Fruit fly (Drosophila melanogaster) whole organism, adult: Measurements from ENCODE around the gene CG12253.

ENCODE experiments used
- CG11617 ChIP-seq: fragments of 200-800 bp; sonication (Bioruptor generic); optimal IDR thresholded peaks from 2 replicates; lab custom pipeline; 2017; ENCODE audit warnings: mild to moderate bottlenecking, missing biosample characterization, missing genetic modification reagents, missing genetic modification characterization
- CG12768 ChIP-seq: fragments of 200-800 bp; sonication (Bioruptor generic); optimal IDR thresholded peaks from 2 replicates; lab custom pipeline; 2017; ENCODE audit warnings: missing biosample characterization, missing genetic modification characterization, mild to moderate bottlenecking, moderate library complexity, missing genetic modification reagents
- CG14711 ChIP-seq: fragments of 200-800 bp; sonication (Bioruptor generic); optimal IDR thresholded peaks from 2 replicates; lab custom pipeline; 2018; ENCODE audit warnings: missing biosample characterization, mild to moderate bottlenecking, missing genetic modification characterization, moderate library complexity
- CG1620 ChIP-seq: fragments of 200-800 bp; sonication (Bioruptor generic); optimal IDR thresholded peaks from 2 replicates; lab custom pipeline; 2016; ENCODE audit warnings: missing biosample characterization, missing genetic modification characterization
- CG33017 ChIP-seq: fragments of 200-800 bp; sonication (Bioruptor generic); optimal IDR thresholded peaks from 2 replicates; lab custom pipeline; 2018; ENCODE audit warnings: missing biosample characterization, mild to moderate bottlenecking, missing genetic modification characterization, moderate library complexity
- CG5204 ChIP-seq: fragments of 200-800 bp; sonication (Bioruptor generic); optimal IDR thresholded peaks from 2 replicates; lab custom pipeline; 2016; ENCODE audit warnings: missing biosample characterization, missing genetic modification characterization
- CG7045 ChIP-seq: fragments of 200-800 bp; sonication (Bioruptor generic); optimal IDR thresholded peaks from 2 replicates; lab custom pipeline; 2017; ENCODE audit warnings: missing biosample characterization, mild to moderate bottlenecking, missing genetic modification characterization
- CG7101 ChIP-seq: fragments of 200-800 bp; sonication (Bioruptor generic); optimal IDR thresholded peaks from 2 replicates; lab custom pipeline; 2018; ENCODE audit warnings: missing biosample characterization, mild to moderate bottlenecking, missing genetic modification characterization, moderate library complexity
- Clk ChIP-seq: fragments of 200-800 bp; sonication (Bioruptor generic); optimal IDR thresholded peaks from 2 replicates; lab custom pipeline; 2017; ENCODE audit warnings: missing biosample characterization, missing genetic modification characterization
- Crg-1 ChIP-seq: fragments of 200-800 bp; sonication (Bioruptor generic); optimal IDR thresholded peaks from 2 replicates; lab custom pipeline; 2016; ENCODE audit warnings: missing biosample characterization, missing genetic modification characterization
- Hr96 ChIP-seq: fragments of 200-800 bp; sonication (Bioruptor generic); optimal IDR thresholded peaks from 2 replicates; lab custom pipeline; 2016; ENCODE audit warnings: missing biosample characterization, missing genetic modification characterization
- Mnt ChIP-seq: fragments of 200-800 bp; sonication (Bioruptor generic); optimal IDR thresholded peaks from 2 replicates; lab custom pipeline; 2016; ENCODE audit warnings: missing biosample characterization, mild to moderate bottlenecking, missing genetic modification characterization
- bab1 ChIP-seq: fragments of 200-800 bp; sonication (Bioruptor generic); optimal IDR thresholded peaks from 3 replicates; lab custom pipeline; 2019; ENCODE audit warnings: missing biosample characterization, mild to moderate bottlenecking, missing genetic modification characterization, moderate library complexity
- cic ChIP-seq: fragments of 200-800 bp; sonication (Bioruptor generic); optimal IDR thresholded peaks from 2 replicates; lab custom pipeline; 2017; ENCODE audit warnings: missing biosample characterization, mild to moderate bottlenecking, missing genetic modification characterization, moderate library complexity
- cnc ChIP-seq, 2 experiments: fragments of >200 bp; optimal IDR thresholded peaks; 2 replicates each; lab custom pipeline; 2017
- kay ChIP-seq: fragments of 200-800 bp; sonication (Bioruptor generic); peaks from one replicate; lab custom pipeline; 2016; ENCODE audit warnings: missing biosample characterization, missing genetic modification characterization, borderline replicate concordance
- ovo ChIP-seq: fragments of 200-800 bp; sonication (Bioruptor generic); optimal IDR thresholded peaks from 2 replicates; lab custom pipeline; 2016; ENCODE audit warnings: missing biosample characterization, missing genetic modification characterization
- pad ChIP-seq: fragments of 200-800 bp; sonication (Bioruptor generic); optimal IDR thresholded peaks from 3 replicates; lab custom pipeline; 2017; ENCODE audit warnings: missing biosample characterization, missing genetic modification characterization, mild to moderate bottlenecking, moderate library complexity, missing genetic modification reagents
- tj ChIP-seq: fragments of 200-800 bp; sonication (Bioruptor generic); optimal IDR thresholded peaks from 3 replicates; lab custom pipeline; 2017; ENCODE audit warnings: missing biosample characterization, mild to moderate bottlenecking, missing genetic modification characterization, moderate library complexity
- toe ChIP-seq: fragments of 200-800 bp; sonication (Bioruptor generic); optimal IDR thresholded peaks from 2 replicates; lab custom pipeline; 2016; ENCODE audit warnings: missing biosample characterization, missing genetic modification characterization

CG12253 gene

DNA sequence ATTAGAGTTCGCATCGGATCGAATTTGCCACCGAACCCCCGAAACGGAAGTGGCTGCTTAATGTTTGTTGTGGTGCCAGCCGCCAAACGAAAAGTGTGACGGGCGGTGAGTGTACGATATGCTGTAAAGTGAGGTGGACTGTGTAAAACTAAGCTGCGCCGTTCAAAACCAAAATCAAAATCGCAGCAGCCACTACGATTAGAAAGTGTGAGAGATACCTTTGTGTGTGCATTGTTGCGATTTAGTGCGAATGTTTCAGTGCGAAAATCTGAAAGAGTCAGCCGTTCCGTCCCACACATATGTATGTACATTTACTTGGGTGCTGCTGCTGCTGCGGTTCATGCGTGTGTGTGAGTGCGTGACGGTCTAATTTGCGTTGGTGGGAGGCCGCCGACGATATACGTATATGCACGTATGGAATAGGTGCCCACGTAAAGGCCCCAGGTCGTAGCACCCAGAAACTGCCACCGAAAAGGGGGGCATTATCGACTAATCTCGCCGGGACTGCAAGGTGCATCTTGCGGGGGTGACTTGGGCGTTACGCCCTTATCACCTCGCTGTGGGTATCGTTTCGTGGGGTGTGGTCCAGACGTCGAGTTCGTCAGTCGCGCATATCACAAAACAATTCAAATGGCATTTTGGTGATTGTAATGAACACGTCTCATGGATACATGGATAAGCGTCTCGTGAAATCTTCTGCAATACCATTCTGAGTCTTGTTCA is 10.6 kb upstream of the CG12253 start:
- TF ChIP-seq bab1 (GFP tag; lab: Kevin White, UChicago): peak; percentile 36
- no peak for TF ChIP-seq toe
- no peak for TF ChIP-seq CG7045 (GFP tag; lab: Kevin White, UChicago)
- TF ChIP-seq tj (GFP tag; lab: Kevin White, UChicago): peak; percentile 33
- peak; percentile 21 for TF ChIP-seq cic (GFP tag; lab: Kevin White, UChicago)

- TF ChIP-seq Clk (GFP tag; lab: Kevin White, UChicago): no peak
- TF ChIP-seq bab1 (GFP tag; lab: Kevin White, UChicago): peak; percentile 35
Measured at dm6 chr2L:10986138-10986537, 1.5 kb upstream of the CG12253 start.

DNA sequence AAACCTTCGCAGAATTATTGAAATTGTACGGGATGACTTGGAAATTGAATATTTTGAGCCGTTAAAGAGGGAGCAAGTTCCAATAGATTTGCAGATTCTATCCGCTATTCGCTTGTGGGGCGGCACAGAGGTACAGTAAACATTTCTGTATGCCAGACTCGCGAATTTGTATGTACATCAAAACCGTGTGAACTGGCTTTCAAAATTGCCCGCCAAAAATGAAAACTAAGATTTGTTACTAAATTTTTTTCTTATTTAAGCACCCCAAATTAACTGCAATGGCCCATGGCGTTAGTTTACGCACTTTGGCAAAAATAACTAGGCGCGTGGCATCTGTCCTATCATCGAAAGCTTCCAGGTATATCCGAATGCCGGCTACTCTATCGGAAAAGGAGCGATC is 420 bp downstream of the CG12253 start:
- TF ChIP-seq Mnt (GFP tag; lab: Kevin White, UChicago): no peak
- TF ChIP-seq pad (GFP tag; lab: Kevin White, UChicago): no peak
- no peak for TF ChIP-seq Crg-1 (GFP tag; lab: Kevin White, UChicago)
- no peak for TF ChIP-seq CG12768 (GFP tag; lab: Kevin White, UChicago)
- no peak for TF ChIP-seq CG11617 (GFP tag; lab: Kevin White, UChicago)

DNA sequence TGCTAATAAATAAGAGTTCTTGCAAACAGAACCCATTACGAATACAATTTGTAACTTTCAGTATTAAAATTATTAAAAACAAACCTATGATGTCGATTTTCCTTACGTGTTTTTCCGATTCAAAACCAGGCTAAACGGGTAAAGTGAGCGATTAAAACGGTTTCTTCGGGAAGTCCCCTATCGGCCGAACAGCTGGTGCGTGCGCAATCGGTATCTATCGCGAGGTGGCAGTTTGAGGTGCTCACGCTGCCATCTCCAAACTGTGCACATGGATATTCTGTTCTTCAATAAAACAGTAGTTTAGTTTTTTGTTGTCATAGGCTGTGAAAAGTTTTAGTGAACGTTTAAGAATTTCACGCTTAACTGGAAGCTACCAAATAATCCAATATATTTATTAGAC is 1.6 kb downstream of the CG12253 start, which contains the start of gene TTLL4A:
Gene TTLL4A (plus strand): TSS at position 240 of the 400 bp plus-strand sequence.
- TF ChIP-seq Mnt (GFP tag; lab: Kevin White, UChicago): peak; percentile 92
- peak; percentile 25 for TF ChIP-seq pad (GFP tag; lab: Kevin White, UChicago)
- TF ChIP-seq kay (GFP tag; lab: Kevin White, UChicago): peak; percentile 38
- peak; percentile 32 for TF ChIP-seq CG1620 (GFP tag; lab: Kevin White, UChicago)
- no peak for TF ChIP-seq CG12768 (GFP tag; lab: Kevin White, UChicago)
- TF ChIP-seq ovo: peak; percentile 39
- TF ChIP-seq CG14711 (tag; lab: Kevin White, UChicago): peak; percentile 2
- TF ChIP-seq bab1 (GFP tag; lab: Kevin White, UChicago): peak; percentile 50
- TF ChIP-seq tj (GFP tag; lab: Kevin White, UChicago): no peak

DNA sequence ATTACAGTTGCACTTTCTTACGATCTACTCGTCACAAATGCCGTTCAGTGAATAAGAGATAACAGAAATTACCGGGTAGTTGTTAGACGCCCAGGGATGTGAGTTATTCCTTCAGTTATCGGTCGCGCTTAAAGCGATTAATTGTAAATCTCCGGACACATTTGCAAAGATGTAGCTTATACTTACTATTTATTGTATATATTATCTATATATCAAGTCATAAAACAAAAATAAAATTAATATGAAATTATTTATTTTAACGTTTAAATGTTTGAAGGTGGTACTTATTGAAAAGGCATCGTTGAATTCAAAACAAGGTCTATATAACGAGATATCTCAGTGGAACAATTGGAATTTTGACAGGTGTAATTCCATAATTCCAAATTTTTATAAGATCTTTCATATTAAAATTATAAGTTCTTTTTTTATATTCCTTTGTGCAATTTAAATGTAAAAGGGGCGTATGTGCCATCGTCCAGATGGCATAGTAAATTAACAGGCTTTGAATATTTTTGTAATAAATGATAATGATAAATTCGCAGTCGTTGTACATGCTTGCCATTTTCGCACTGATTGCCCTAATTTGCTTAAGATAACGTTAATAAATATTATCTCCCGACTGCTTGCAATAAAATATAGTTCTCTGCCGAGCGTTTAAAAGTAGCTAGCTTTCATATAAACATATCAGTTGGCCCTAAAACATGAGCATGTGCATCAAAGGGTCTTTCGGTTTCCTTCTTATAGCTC is 13.9 kb downstream of the CG12253 start, which contains the start of the genes aub and lectin-33A:
Gene aub (minus strand): TSS at position 101 of the 747 bp plus-strand sequence.
Gene lectin-33A (plus strand): TSS at position 697 of the 747 bp plus-strand sequence.
- no peak for TF ChIP-seq kay (GFP tag; lab: Kevin White, UChicago)
- TF ChIP-seq CG5204: no peak
- no peak for TF ChIP-seq Hr96 (GFP tag; lab: Kevin White, UChicago)
- no peak for TF ChIP-seq Mnt (GFP tag; lab: Kevin White, UChicago)
- TF ChIP-seq ovo: no peak
- no peak for TF ChIP-seq Crg-1 (GFP tag; lab: Kevin White, UChicago)
- no peak for TF ChIP-seq bab1 (GFP tag; lab: Kevin White, UChicago)
- no peak for TF ChIP-seq Clk (GFP tag; lab: Kevin White, UChicago)
- TF ChIP-seq toe: no peak
- TF ChIP-seq pad (GFP tag; lab: Kevin White, UChicago): no peak
- TF ChIP-seq CG12768 (GFP tag; lab: Kevin White, UChicago): no peak
- TF ChIP-seq CG14711 (tag; lab: Kevin White, UChicago): no peak
- no peak for TF ChIP-seq tj (GFP tag; lab: Kevin White, UChicago)
- TF ChIP-seq CG11617 (GFP tag; lab: Kevin White, UChicago): no peak

- TF ChIP-seq CG12768 (GFP tag; lab: Kevin White, UChicago) (peak; percentile 73), CG7101 (peak; percentile 79), CG1620 (GFP tag; lab: Kevin White, UChicago) (peak; percentile 64), bab1 (GFP tag; lab: Kevin White, UChicago) (peak; percentile 85), Mnt (GFP tag; lab: Kevin White, UChicago) (peak; percentile 87), tj (GFP tag; lab: Kevin White, UChicago) (peak; percentile 52), Hr96 (GFP tag; lab: Kevin White, UChicago) (peak; percentile 49), CG11617 (GFP tag; lab: Kevin White, UChicago) (peak; percentile 81), CG14711 (tag; lab: Kevin White, UChicago) (peak; percentile 52), kay (GFP tag; lab: Kevin White, UChicago) (no peak), pad (GFP tag; lab: Kevin White, UChicago) (peak; percentile 53), CG7045 (GFP tag; lab: Kevin White, UChicago) (peak; percentile 72), ovo (peak; percentile 45), Crg-1 (GFP tag; lab: Kevin White, UChicago) (peak; percentile 43), cic (GFP tag; lab: Kevin White, UChicago) (no peak), CG33017 (tag; lab: Kevin White, UChicago) (peak; percentile 78), Clk (GFP tag; lab: Kevin White, UChicago) (no peak), CG5204 (peak; percentile 57), cnc (optimal IDR thresholded peaks at IDR 0.05; lab: Kevin White, UChicago) (no peak), toe (peak; percentile 53)
Measured at dm6 chr2L:11003925-11004673, 16.5 kb downstream of the CG12253 start, which contains the start of gene RpL9. TSS of gene RpL9 (minus strand) at chr2L:11004189.
